Fruit fly (Drosophila melanogaster): ENCODE results near the gene Ir7a.

Ir7a gene

DNA sequence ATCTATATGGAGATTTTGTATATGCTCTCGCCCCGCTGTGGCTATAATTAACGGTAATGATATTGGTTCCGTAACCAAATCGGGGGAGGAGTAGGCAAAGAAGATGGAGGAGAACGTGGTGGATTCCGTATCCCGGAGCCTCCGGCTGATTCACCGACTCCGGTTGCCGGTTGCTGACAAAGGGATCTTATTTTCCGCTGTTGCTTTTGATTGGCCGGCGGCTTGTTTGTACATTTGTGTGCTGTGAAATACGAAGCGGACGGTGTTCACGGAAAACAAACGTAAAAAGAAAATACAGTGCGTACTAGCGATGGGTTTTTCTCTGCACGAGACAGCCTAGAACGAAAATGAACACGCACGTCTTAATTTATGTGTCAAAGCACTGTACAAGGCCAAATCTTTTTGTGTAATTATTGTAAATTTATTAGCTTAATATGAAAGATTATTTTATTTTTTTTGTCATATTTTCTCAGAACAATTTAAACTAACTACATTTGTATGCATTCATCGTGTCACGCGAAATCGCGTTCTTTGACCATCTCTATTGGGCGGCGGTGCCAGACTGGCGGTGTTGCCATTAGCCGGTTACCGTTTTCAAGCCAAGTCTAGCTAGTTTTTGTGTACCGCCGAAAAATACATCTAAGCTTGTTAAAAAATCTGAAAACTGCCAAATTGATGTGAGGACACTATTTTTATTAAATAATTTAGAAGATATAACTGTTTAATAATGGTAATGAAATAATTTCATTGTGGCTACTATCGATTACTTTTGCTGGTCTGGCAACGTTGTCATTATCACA is 30.5 kb upstream of the Ir7a start, which contains the start of the genes Pdp and Rab39 (continued):
- peak; percentile 71 for TF ChIP-seq trem (tag; optimal IDR thresholded peaks at IDR 0.05)
- TF ChIP-seq CrebB (tag; optimal IDR thresholded peaks at IDR 0.05): peak; percentile 32
- TF ChIP-seq CG17328 (GFP tag; IDR thresholded peaks at IDR 0.05): peak; percentile 42; the same call in 1 of the 2 replicates
- peak; percentile 79 for TF ChIP-seq Drgx (GFP tag; IDR thresholded peaks at IDR 0.05)
- TF ChIP-seq CG9609 (GFP tag; optimal IDR thresholded peaks at IDR 0.05): peak; percentile 68
- TF ChIP-seq ara (GFP tag; IDR thresholded peaks at IDR 0.05): no peak; the same call in none of the 2 replicates
- TF ChIP-seq CG16863 (GFP tag; optimal IDR thresholded peaks at IDR 0.05): peak; percentile 54
- peak; percentile 89 for TF ChIP-seq CG11456 (GFP tag; IDR thresholded peaks at IDR 0.05)
- 0 out of 2 replicates have a peak, but pooled peaks have one; percentile 20 for TF ChIP-seq Rx (GFP tag; IDR thresholded peaks at IDR 0.05)
- peak; percentile 11 for TF ChIP-seq CG8089 (GFP tag; optimal IDR thresholded peaks at IDR 0.05)
- peak; percentile 31 for TF ChIP-seq ab (GFP tag; optimal IDR thresholded peaks at IDR 0.05)
- TF ChIP-seq CG11247 (GFP tag; IDR thresholded peaks at IDR 0.05): peak; percentile 76
- TF ChIP-seq ranshi (GFP tag; IDR thresholded peaks at IDR 0.05): peak; percentile 72; the same call in 1 of the 2 replicates
- TF ChIP-seq CG10147 (GFP tag; optimal IDR thresholded peaks at IDR 0.05): peak; percentile 78
- peak; percentile 72 for TF ChIP-seq PHDP (tag; optimal IDR thresholded peaks at IDR 0.05)
- peak; percentile 69 for TF ChIP-seq bab2 (GFP tag; optimal IDR thresholded peaks at IDR 0.05)
- peak; percentile 15 for TF ChIP-seq CG2202 (tag; optimal IDR thresholded peaks at IDR 0.05)
- TF ChIP-seq CG12659 (GFP tag; optimal IDR thresholded peaks at IDR 0.05): peak; percentile 76
- peak; percentile 81 for TF ChIP-seq Aef1 (GFP tag; IDR thresholded peaks at IDR 0.05)
- peak; percentile 85 for TF ChIP-seq sob (GFP tag; IDR thresholded peaks at IDR 0.05)
- TF ChIP-seq sisA (GFP tag; IDR thresholded peaks at IDR 0.05): peak; percentile 83
- peak; percentile 85 for TF ChIP-seq CG30403 (GFP tag; optimal IDR thresholded peaks at IDR 0.05)
- TF ChIP-seq CG12391 (tag; optimal IDR thresholded peaks at IDR 0.05): peak; percentile 79
- peak; percentile 82 for TF ChIP-seq CG6689 (GFP tag; IDR thresholded peaks at IDR 0.05)
- TF ChIP-seq CG14710 (tag; optimal IDR thresholded peaks at IDR 0.05): peak; percentile 79
- peak; percentile 20 for TF ChIP-seq CG10274 (GFP tag; optimal IDR thresholded peaks at IDR 0.05)
- peak; percentile 1 for TF ChIP-seq ERR (GFP tag; optimal IDR thresholded peaks at IDR 0.05)
- TF ChIP-seq CG6272 (GFP tag; IDR thresholded peaks at IDR 0.05): peak; percentile 86
- TF ChIP-seq CG34376 (GFP tag; optimal IDR thresholded peaks at IDR 0.05): peak; percentile 70
- peak; percentile 8 for TF ChIP-seq da (GFP tag; optimal IDR thresholded peaks at IDR 0.05)
- TF ChIP-seq grn (GFP tag; optimal IDR thresholded peaks at IDR 0.05): no peak
- TF ChIP-seq Nf-YA (GFP tag; IDR thresholded peaks at IDR 0.05): 0 out of 2 replicates have a peak, but pooled peaks have one; percentile 41
- TF ChIP-seq slbo (GFP tag; IDR thresholded peaks at IDR 0.05): peak; percentile 86
- no peak for TF ChIP-seq D (optimal IDR thresholded peaks at IDR 0.05)
- peak; percentile 20 for TF ChIP-seq D (GFP tag; optimal IDR thresholded peaks at IDR 0.05)
- peak; percentile 59; the same call in 1 of the 3 replicates for TF ChIP-seq CG11695 (GFP tag; IDR thresholded peaks at IDR 0.05)
- TF ChIP-seq bowl (GFP tag; IDR thresholded peaks at IDR 0.05): no peak
- TF ChIP-seq gsb-n (tag; optimal IDR thresholded peaks at IDR 0.05): no peak
- peak; percentile 95 for TF ChIP-seq CG11560 (tag; IDR thresholded peaks at IDR 0.05)
- TF ChIP-seq Blimp-1 (GFP tag; optimal IDR thresholded peaks at IDR 0.05): peak; percentile 62
- TF ChIP-seq nerfin-2 (GFP tag; IDR thresholded peaks at IDR 0.05; ENCODE audit: partially characterized antibody): peak; percentile 76
- TF ChIP-seq CG18262 (tag; optimal IDR thresholded peaks at IDR 0.05): peak; percentile 70
- TF ChIP-seq cato (GFP tag; optimal IDR thresholded peaks at IDR 0.05; ENCODE audit: borderline replicate concordance): peak; percentile 53
- TF ChIP-seq CG9727 (GFP tag; optimal IDR thresholded peaks at IDR 0.05): peak; percentile 75
- TF ChIP-seq dan (GFP tag; IDR thresholded peaks at IDR 0.05): no peak
- TF ChIP-seq CoRest (tag; optimal IDR thresholded peaks at IDR 0.05): peak; percentile 83
- no peak for TF ChIP-seq Gsc (GFP tag; IDR thresholded peaks at IDR 0.05)
- TF ChIP-seq E2f1 (GFP tag; IDR thresholded peaks at IDR 0.05): peak; percentile 74
- peak; percentile 77 for TF ChIP-seq HLH54F (GFP tag; optimal IDR thresholded peaks at IDR 0.05)
- peak; percentile 86 for TF ChIP-seq vvl (GFP tag; IDR thresholded peaks at IDR 0.05)
